Fruit fly (Drosophila melanogaster) whole organism, pupa: ENCODE data around the gene S-Lap2.

Experiments
- CG10348 ChIP-seq: fragments of 200-800 bp; sonication (Bioruptor generic); IDR thresholded peaks from 2 replicates; pipeline ENCODE4 v1.3.6; 2022; ENCODE audit warnings: missing biosample characterization, missing genetic modification characterization
- CG12605 ChIP-seq: fragments of 200-800 bp; sonication (Bioruptor generic); IDR thresholded peaks from 2 replicates; pipeline ENCODE4 v1.3.6; 2022; ENCODE audit warnings: missing biosample characterization, missing genetic modification characterization
- CG13204 ChIP-seq: fragments of 200-800 bp; sonication (Bioruptor generic); optimal IDR thresholded peaks from 2 replicates; lab custom pipeline; 2018; ENCODE audit warnings: missing biosample characterization, mild to moderate bottlenecking, missing genetic modification characterization, moderate library complexity
- CG14655 ChIP-seq: fragments of 200-800 bp; sonication (Bioruptor generic); optimal IDR thresholded peaks from 3 replicates; lab custom pipeline; 2017; ENCODE audit warnings: mild to moderate bottlenecking, missing biosample characterization, missing genetic modification reagents, missing genetic modification characterization
- CG15710 ChIP-seq: fragments of 200-800 bp; sonication (Bioruptor generic); optimal IDR thresholded peaks from 2 replicates; lab custom pipeline; 2018; ENCODE audit warnings: missing biosample characterization, mild to moderate bottlenecking, missing genetic modification characterization, moderate library complexity
- CG17806 ChIP-seq: fragments of 200-800 bp; sonication (Bioruptor generic); optimal IDR thresholded peaks from 2 replicates; lab custom pipeline; 2018; ENCODE audit warnings: missing biosample characterization, mild to moderate bottlenecking, missing genetic modification characterization, moderate library complexity
- CG32121 ChIP-seq: fragments of 200-800 bp; sonication (Bioruptor generic); IDR thresholded peaks from 2 replicates; pipeline ENCODE4 v1.3.6; 2022; ENCODE audit warnings: missing biosample characterization, missing genetic modification characterization
- CG34367 ChIP-seq: fragments of 200-800 bp; sonication (Bioruptor generic); optimal IDR thresholded peaks from 2 replicates; lab custom pipeline; 2018; ENCODE audit warnings: missing biosample characterization, mild to moderate bottlenecking, missing genetic modification characterization
- CG4496 ChIP-seq: fragments of 200-800 bp; sonication (Bioruptor generic); IDR thresholded peaks from 3 replicates; pipeline ENCODE4 v1.3.6; 2022; ENCODE audit warnings: missing biosample characterization, missing genetic modification characterization
- CG8159 ChIP-seq: fragments of 200-800 bp; sonication (Bioruptor generic); optimal IDR thresholded peaks from 3 replicates; lab custom pipeline; 2018; ENCODE audit warnings: missing biosample characterization, mild to moderate bottlenecking, missing genetic modification characterization, moderate library complexity
- CG8301 ChIP-seq: fragments of 200-800 bp; sonication (Bioruptor generic); optimal IDR thresholded peaks from 2 replicates; lab custom pipeline; 2018; ENCODE audit warnings: missing biosample characterization, mild to moderate bottlenecking, missing genetic modification characterization
- CG9948 ChIP-seq: fragments of 200-800 bp; sonication (Bioruptor generic); optimal IDR thresholded peaks from 2 replicates; lab custom pipeline; 2018; ENCODE audit warnings: missing biosample characterization, mild to moderate bottlenecking, missing genetic modification characterization, moderate library complexity
- D1 ChIP-seq: fragments of 200-800 bp; sonication (Bioruptor generic); optimal IDR thresholded peaks from 2 replicates; lab custom pipeline; 2018; ENCODE audit warnings: missing biosample characterization, mild to moderate bottlenecking, missing genetic modification characterization, moderate library complexity
- EcR ChIP-seq: fragments of 200-800 bp; sonication (Bioruptor generic); optimal IDR thresholded peaks from 3 replicates; lab custom pipeline; 2019; ENCODE audit warnings: missing biosample characterization, missing genetic modification characterization, mild to moderate bottlenecking, moderate library complexity, missing genetic modification reagents
- Ets98B ChIP-seq: fragments of 200-800 bp; sonication (Bioruptor generic); IDR thresholded peaks from 2 replicates; pipeline ENCODE4 v1.3.6; 2022; ENCODE audit warnings: missing biosample characterization, missing genetic modification characterization
- Pif1A ChIP-seq: fragments of 200-800 bp; sonication (Bioruptor generic); optimal IDR thresholded peaks from 3 replicates; lab custom pipeline; 2016; ENCODE audit warnings: missing biosample characterization, missing genetic modification characterization
- Pif1B ChIP-seq: fragments of 200-800 bp; sonication (Bioruptor generic); optimal IDR thresholded peaks from 3 replicates; lab custom pipeline; 2016; ENCODE audit warnings: missing biosample characterization, missing genetic modification characterization
- Snoo ChIP-seq: fragments of 200-800 bp; sonication (Bioruptor generic); optimal IDR thresholded peaks from 3 replicates; lab custom pipeline; 2017; ENCODE audit warnings: missing biosample characterization, mild to moderate bottlenecking, missing genetic modification characterization, inconsistent platforms
- fd96Ca ChIP-seq: fragments of 200-800 bp; sonication (Bioruptor generic); IDR thresholded peaks from 3 replicates; pipeline ENCODE4 v1.3.6; 2022; ENCODE audit warnings: missing biosample characterization, missing genetic modification characterization
- gl ChIP-seq: fragments of 200-800 bp; sonication (Bioruptor generic); optimal IDR thresholded peaks from 2 replicates; lab custom pipeline; 2018; ENCODE audit warnings: missing biosample characterization, mild to moderate bottlenecking, missing genetic modification characterization
- rn ChIP-seq: fragments of 200-800 bp; sonication (Bioruptor generic); IDR thresholded peaks from 2 replicates; pipeline ENCODE4 v1.3.6; 2022; ENCODE audit warnings: missing biosample characterization, missing genetic modification characterization

Gene S-Lap2

dm6 chr3L:8619588-8619987 is at the start of gene S-Lap2:
Gene S-Lap2, plus strand, starts transcription at chr3L:8619888.
- no peak for TF ChIP-seq CG34367 (tag; lab: Kevin White, UChicago)
- no peak for TF ChIP-seq rn (GFP tag; lab: Robert Waterston, UW)
- TF ChIP-seq EcR (GFP tag; lab: Kevin White, UChicago), result no peak
- TF ChIP-seq CG4496 (GFP tag; lab: Robert Waterston, UW), result no peak
- TF ChIP-seq Pif1A (GFP tag; lab: Kevin White, UChicago), result no peak
- TF ChIP-seq D1 (tag; lab: Kevin White, UChicago), result no peak
- no peak for TF ChIP-seq CG13204 (GFP tag; lab: Kevin White, UChicago)
- no peak for TF ChIP-seq Pif1B (GFP tag; lab: Kevin White, UChicago)
- no peak for TF ChIP-seq CG32121 (GFP tag; lab: Robert Waterston, UW)
- no peak for TF ChIP-seq Snoo (tag; lab: Kevin White, UChicago)
- TF ChIP-seq CG12605, result no peak
- TF ChIP-seq gl, result no peak

- TF ChIP-seq fd96Ca (GFP tag; lab: Robert Waterston, UW), result 0 out of 3 replicates have a peak, but pooled peaks have one; percentile 8
- TF ChIP-seq CG10348 (GFP tag; lab: Robert Waterston, UW), result no peak
- no peak for TF ChIP-seq rn (GFP tag; lab: Robert Waterston, UW)
- no peak for TF ChIP-seq CG34367 (tag; lab: Kevin White, UChicago)
- TF ChIP-seq, all 21 proteins: peak for 1
These were observed 43.5 kb upstream of the S-Lap2 start, which contains the start of the genes CG6638 and CG43078 for dm6 chr3L:8575844-8576842. Gene CG6638, minus strand, starts transcription at chr3L:8576078. Gene CG43078, plus strand, starts transcription at chr3L:8576808.

dm6 chr3L:8578470-8578869 is 41.2 kb upstream of the S-Lap2 start:
- TF ChIP-seq Pif1A (GFP tag; lab: Kevin White, UChicago) (no peak), Ets98B (GFP tag; lab: Robert Waterston, UW) (0 out of 2 replicates have a peak, but pooled peaks have one; percentile 27), CG4496 (GFP tag; lab: Robert Waterston, UW) (peak; percentile 36; the same call in 1 of the 3 replicates), CG8159 (tag; lab: Kevin White, UChicago) (no peak), CG8301 (tag; lab: Kevin White, UChicago) (no peak)

- TF ChIP-seq EcR (GFP tag; lab: Kevin White, UChicago), result no peak
- no peak for TF ChIP-seq fd96Ca (GFP tag; lab: Robert Waterston, UW)
- no peak for TF ChIP-seq Pif1A (GFP tag; lab: Kevin White, UChicago)
- no peak for TF ChIP-seq Pif1B (GFP tag; lab: Kevin White, UChicago)
- TF ChIP-seq CG10348 (GFP tag; lab: Robert Waterston, UW), result no peak
- TF ChIP-seq CG17806 (tag; lab: Kevin White, UChicago), result no peak
- TF ChIP-seq CG34367 (tag; lab: Kevin White, UChicago), result no peak
- no peak for TF ChIP-seq rn (GFP tag; lab: Robert Waterston, UW)
- TF ChIP-seq gl, result no peak
- no peak for TF ChIP-seq CG4496 (GFP tag; lab: Robert Waterston, UW)
- no peak for TF ChIP-seq CG12605
- TF ChIP-seq CG14655 (GFP tag; lab: Kevin White, UChicago), result no peak
- TF ChIP-seq CG13204 (GFP tag; lab: Kevin White, UChicago), result no peak
- no peak for TF ChIP-seq Ets98B (GFP tag; lab: Robert Waterston, UW)
These were observed 40.2 kb upstream of the S-Lap2 start for dm6 chr3L:8579513-8579912.

- TF ChIP-seq CG12605, result no peak
- TF ChIP-seq D1 (tag; lab: Kevin White, UChicago), result no peak
- TF ChIP-seq CG8301 (tag; lab: Kevin White, UChicago), result no peak
- no peak for TF ChIP-seq Pif1B (GFP tag; lab: Kevin White, UChicago)
- no peak for TF ChIP-seq CG15710 (tag; lab: Kevin White, UChicago)
- no peak for TF ChIP-seq CG14655 (GFP tag; lab: Kevin White, UChicago)
- TF ChIP-seq CG4496 (GFP tag; lab: Robert Waterston, UW), result no peak
- TF ChIP-seq rn (GFP tag; lab: Robert Waterston, UW), result no peak
- no peak for TF ChIP-seq EcR (GFP tag; lab: Kevin White, UChicago)
- TF ChIP-seq gl, result no peak
- no peak for TF ChIP-seq Ets98B (GFP tag; lab: Robert Waterston, UW)
- no peak for TF ChIP-seq fd96Ca (GFP tag; lab: Robert Waterston, UW)
- no peak for TF ChIP-seq CG10348 (GFP tag; lab: Robert Waterston, UW)
- no peak for TF ChIP-seq CG32121 (GFP tag; lab: Robert Waterston, UW)
- TF ChIP-seq Snoo (tag; lab: Kevin White, UChicago), result no peak
- TF ChIP-seq CG8159 (tag; lab: Kevin White, UChicago), result no peak
- no peak for TF ChIP-seq Pif1A (GFP tag; lab: Kevin White, UChicago)
- TF ChIP-seq CG13204 (GFP tag; lab: Kevin White, UChicago), result no peak
- no peak for TF ChIP-seq CG9948
These were observed 38.9 kb upstream of the S-Lap2 start for dm6 chr3L:8580780-8581179.
